Worm (Caenorhabditis elegans): Measurements from ENCODE around the gene Y51A2B.5.
"Not testable (repeated sequence)": the region's sequence is repeated elsewhere in the genome, so short reads cannot be mapped to it uniquely, and the experiment has no call there.

DNA sequence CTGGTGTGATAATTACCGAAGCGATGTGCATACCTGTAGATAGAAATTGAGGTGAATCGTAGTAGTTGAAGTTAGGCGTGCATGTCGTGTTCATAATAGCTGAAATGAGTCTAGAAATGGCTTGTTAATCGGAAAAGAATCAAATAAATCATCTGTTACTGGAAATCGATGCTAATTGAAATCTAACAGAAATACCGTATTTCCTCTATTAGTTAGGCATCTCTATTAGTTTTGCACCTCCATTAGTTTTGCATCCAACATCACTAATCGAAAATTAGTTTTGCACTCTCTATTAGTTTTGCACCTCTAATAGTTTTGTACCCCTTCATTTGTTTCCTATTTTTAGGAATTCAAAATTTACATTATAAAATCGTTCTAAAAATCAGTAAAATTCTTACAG is 15.7 kb downstream of the Y51A2B.5 start, which contains the start of gene srh-209:
- not testable (repeated sequence) for TF ChIP-seq C17E4.6 (GFP tag; IDR thresholded peaks at IDR 0.05); tlf-1 (GFP tag; optimal IDR thresholded peaks at IDR 0.05); zim-3 (tag; optimal IDR thresholded peaks at IDR 0.05); nhr-179 (tag; optimal IDR thresholded peaks at IDR 0.05)
